Worm (Caenorhabditis elegans): ENCODE data around the gene sre-33.
A peak's percentile ranks its signal among the peaks of the same experiment; 100 is the strongest.

DNA sequence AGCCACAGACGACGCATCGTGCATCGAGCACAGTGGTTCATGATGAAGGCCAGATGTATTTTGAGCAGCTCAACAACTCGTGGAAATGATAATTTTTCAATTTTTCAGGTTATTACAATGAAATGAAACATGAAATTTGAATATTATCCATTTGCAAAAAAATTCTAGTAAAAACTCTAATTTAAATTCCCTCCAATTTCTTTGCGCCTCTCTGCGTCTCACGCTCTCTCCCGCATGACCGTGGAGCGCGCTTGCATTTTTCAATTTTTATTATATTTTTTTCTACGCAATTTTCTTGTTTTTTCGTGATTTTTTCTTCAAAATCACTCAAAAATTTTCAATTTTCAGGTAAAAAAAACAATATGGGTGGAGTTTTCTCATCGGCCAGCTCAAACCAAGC is 6.3 kb downstream of the sre-33 start, which contains the start of gene tag-281:
- TF ChIP-seq B0019.2 (GFP tag; conservative IDR thresholded peaks at IDR 0.05) (no peak), tbp1 (GFP tag; optimal IDR thresholded peaks at IDR 0.05) (peak; percentile 56), F37B4.10 (GFP tag; IDR thresholded peaks at IDR 0.05) (no peak), pbrm-1 (GFP tag; IDR thresholded peaks at IDR 0.05) (peak; percentile 66; the same call in 1 of the 2 replicates), ama-1 (optimal IDR thresholded peaks at IDR 0.05) (no peak), ama-1 (GFP tag; optimal IDR thresholded peaks at IDR 0.05) (no peak), bed-2 (GFP tag; IDR thresholded peaks at IDR 0.05) (no peak), nfya-2 (GFP tag; IDR thresholded peaks at IDR 0.05) (no peak), rec-8 (tag; optimal IDR thresholded peaks at IDR 0.05) (no peak), attf-3 (GFP tag; conservative IDR thresholded peaks at IDR 0.05) (peak; percentile 38; the same call in 1 of the 2 replicates)

Data from whole organism, young adult.